Worm (Caenorhabditis elegans) whole organism, L1 larva: ENCODE results near the gene F49E12.10.

Source experiments
- ceh-8 ChIP-seq: fragments of 200-800 bp; sonication (Bioruptor generic); optimal IDR thresholded peaks from 2 replicates; lab custom pipeline; 2018; ENCODE audit warnings: mild to moderate bottlenecking, missing genetic modification characterization, moderate library complexity, missing compliant biosample characterization
- jun-1 ChIP-seq: fragments of 150-350 bp; optimal IDR thresholded peaks from 2 replicates; lab custom pipeline; 2014; ENCODE audit warnings: missing biosample characterization, missing genetic modification reagents, missing genetic modification characterization
- lin-13 ChIP-seq: fragments of 150-350 bp; optimal IDR thresholded peaks from 2 replicates; lab custom pipeline; 2014; ENCODE audit warnings: missing biosample characterization, missing genetic modification reagents, missing genetic modification characterization
- lin-15B ChIP-seq: fragments of 150-350 bp; sonication (generic microtip); optimal IDR thresholded peaks from 3 replicates; lab custom pipeline; 2014; ENCODE audit warnings: missing biosample characterization, missing genetic modification characterization
- nhr-47 ChIP-seq: sonication (generic microtip); optimal IDR thresholded peaks from 2 replicates; lab custom pipeline; 2016; ENCODE audit warnings: mild to moderate bottlenecking, missing genetic modification characterization, moderate library complexity, missing compliant biosample characterization
- nhr-84 ChIP-seq: sonication (generic microtip); optimal IDR thresholded peaks from 2 replicates; lab custom pipeline; 2017; ENCODE audit warnings: missing biosample characterization, missing genetic modification characterization
- snpc-4 ChIP-seq: fragments of 150-350 bp; optimal IDR thresholded peaks from 2 replicates; lab custom pipeline; 2014; ENCODE audit warnings: missing biosample characterization, missing genetic modification characterization
- unc-62 ChIP-seq: fragments of 150-350 bp; optimal IDR thresholded peaks from 2 replicates; lab custom pipeline; 2014; ENCODE audit warnings: missing biosample characterization, missing genetic modification reagents, missing genetic modification characterization
- ztf-11 ChIP-seq, 2 experiments: sonication (generic microtip); optimal IDR thresholded peaks; 2 replicates each; lab custom pipeline; 2016 to 2017; ENCODE audit warnings: missing genetic modification characterization in 2 of 2, missing biosample characterization in 1 of 2, missing compliant biosample characterization in 1 of 2

ce11 chrII:8417059-8417668 lies 26.3 kb downstream of the F49E12.10 start, which contains the start of gene fdgt-2:
- TF ChIP-seq lin-13 (no peak), nhr-47 (tag; lab: Kevin White, UChicago) (no peak), lin-15B (tag; lab: Kevin White, UChicago) (no peak), ztf-11 (tag; optimal IDR thresholded peaks at IDR 0.05; lab: Kevin White, UChicago) (no peak), snpc-4 (tag; lab: Kevin White, UChicago) (no peak), ceh-8 (no peak), unc-62 (no peak), nhr-84 (tag; lab: Kevin White, UChicago) (no peak), jun-1 (tag; lab: Kevin White, UChicago) (no peak)
